Worm (Caenorhabditis elegans) whole organism, young adult: ENCODE results near the gene str-7.

Experiments used
- B0261.1 ChIP-seq: sonication (generic microtip); optimal IDR thresholded peaks from 2 replicates; lab custom pipeline; 2016; ENCODE audit warnings: mild to moderate bottlenecking, missing genetic modification characterization, moderate library complexity, missing compliant biosample characterization
- C17E4.6 ChIP-seq: fragments of 200-800 bp; sonication (Bioruptor generic); IDR thresholded peaks from 2 replicates; pipeline ENCODE4 v1.3.6; 2022; ENCODE audit warnings: missing genetic modification reagents, missing genetic modification characterization, missing compliant biosample characterization
- D2030.7 ChIP-seq: fragments of 200-800 bp; sonication (Bioruptor generic); IDR thresholded peaks from 2 replicates; pipeline ENCODE4 v1.3.6; 2022; ENCODE audit warnings: missing genetic modification reagents, missing genetic modification characterization, missing compliant biosample characterization
- F22D6.2 ChIP-seq: sonication (generic microtip); optimal IDR thresholded peaks from 2 replicates; lab custom pipeline; 2016; ENCODE audit warnings: mild to moderate bottlenecking, missing genetic modification characterization, missing compliant biosample characterization
- F23B12.7 ChIP-seq: sonication (generic microtip); optimal IDR thresholded peaks from 2 replicates; lab custom pipeline; 2017; ENCODE audit warnings: missing genetic modification characterization, mild to moderate bottlenecking, missing compliant biosample characterization, antibody characterized with exemption, moderate library complexity; ENCODE audit not compliant: insufficient read depth
- F37B4.10 ChIP-seq: fragments of 200-800 bp; sonication (Bioruptor generic); IDR thresholded peaks from 2 replicates; pipeline ENCODE4 v1.3.6; 2022; ENCODE audit warnings: missing genetic modification characterization, missing compliant biosample characterization
- F52B5.7 ChIP-seq: sonication (generic microtip); optimal IDR thresholded peaks from 2 replicates; lab custom pipeline; 2016; ENCODE audit warnings: mild to moderate bottlenecking, missing genetic modification characterization, missing compliant biosample characterization
- F55B11.4 ChIP-seq: sonication (generic microtip); optimal IDR thresholded peaks from 2 replicates; lab custom pipeline; 2016; ENCODE audit warnings: missing compliant biosample characterization, missing genetic modification characterization, borderline replicate concordance; ENCODE audit not compliant: insufficient read depth
- T07F8.4 ChIP-seq: sonication (generic microtip); optimal IDR thresholded peaks from 2 replicates; lab custom pipeline; 2016; ENCODE audit warnings: mild to moderate bottlenecking, missing genetic modification characterization, moderate library complexity, missing compliant biosample characterization
- Y56A3A.18 ChIP-seq: fragments of 200-800 bp; sonication (Bioruptor generic); IDR thresholded peaks from 2 replicates; pipeline ENCODE4 v1.3.6; 2022; ENCODE audit warnings: missing genetic modification reagents, missing genetic modification characterization, missing compliant biosample characterization
- Y67H2A.10 ChIP-seq: fragments of 200-800 bp; sonication (Bioruptor generic); conservative IDR thresholded peaks from 2 replicates; pipeline ENCODE4 v1.3.6; 2022; ENCODE audit warnings: missing genetic modification reagents, missing genetic modification characterization, missing compliant biosample characterization
- ZK185.1 ChIP-seq: sonication (generic microtip); optimal IDR thresholded peaks from 2 replicates; lab custom pipeline; 2016; ENCODE audit warnings: mild to moderate bottlenecking, missing genetic modification characterization, missing compliant biosample characterization; ENCODE audit not compliant: poor library complexity, severe bottlenecking
- akir-1 ChIP-seq: fragments of 200-800 bp; sonication (Bioruptor generic); optimal IDR thresholded peaks from 2 replicates; lab custom pipeline; 2018; ENCODE audit warnings: mild to moderate bottlenecking, missing genetic modification characterization, moderate library complexity, missing compliant biosample characterization
- athp-1 ChIP-seq: sonication (generic microtip); optimal IDR thresholded peaks from 2 replicates; lab custom pipeline; 2017; ENCODE audit warnings: mild to moderate bottlenecking, missing genetic modification characterization, missing compliant biosample characterization
- attf-6 ChIP-seq: fragments of 200-800 bp; sonication (Bioruptor generic); IDR thresholded peaks from 2 replicates; pipeline ENCODE4 v1.3.6; 2022; ENCODE audit warnings: missing genetic modification reagents, missing genetic modification characterization, missing compliant biosample characterization
- bed-1 ChIP-seq: fragments of 200-800 bp; sonication (Bioruptor generic); IDR thresholded peaks from 2 replicates; pipeline ENCODE4 v1.3.6; 2022; ENCODE audit warnings: missing genetic modification reagents, missing genetic modification characterization, missing compliant biosample characterization
- cebp-1 ChIP-seq, 2 experiments: fragments of 200-800 bp in 1 of 2; sonication (Bioruptor generic) in 1 of 2; sonication (generic microtip) in 1 of 2; IDR thresholded peaks in 1 of 2; optimal IDR thresholded peaks in 1 of 2; 2 replicates each; pipeline versions ENCODE4 v1.3.6 to Lab custom; 2017 to 2022; ENCODE audit warnings: missing compliant biosample characterization in 2 of 2, missing genetic modification characterization in 2 of 2, mild to moderate bottlenecking in 1 of 2, missing genetic modification reagents in 1 of 2, moderate library complexity in 1 of 2
- ceh-40 ChIP-seq: fragments of 200-800 bp; sonication (Bioruptor generic); IDR thresholded peaks from 2 replicates; pipeline ENCODE4 v1.3.6; 2022; ENCODE audit warnings: missing genetic modification characterization, missing compliant biosample characterization
- ceh-79 ChIP-seq: sonication (generic microtip); optimal IDR thresholded peaks from 2 replicates; lab custom pipeline; 2017; ENCODE audit warnings: mild to moderate bottlenecking, missing genetic modification characterization, missing compliant biosample characterization
- chd-7 ChIP-seq: sonication (generic microtip); optimal IDR thresholded peaks from 2 replicates; lab custom pipeline; 2016; ENCODE audit warnings: mild to moderate bottlenecking, missing genetic modification characterization, moderate library complexity, missing compliant biosample characterization
- die-1 ChIP-seq: sonication (generic microtip); optimal IDR thresholded peaks from 2 replicates; lab custom pipeline; 2016; ENCODE audit warnings: missing genotype, mild to moderate bottlenecking, missing genetic modification characterization, missing compliant biosample characterization
- dpl-1 ChIP-seq: fragments of 150-350 bp; optimal IDR thresholded peaks from 2 replicates; lab custom pipeline; 2014; ENCODE audit warnings: missing biosample characterization, missing genetic modification reagents, missing genetic modification characterization
- egl-18 ChIP-seq: fragments of 200-800 bp; sonication (Bioruptor generic); IDR thresholded peaks from 2 replicates; pipeline ENCODE4 v1.3.6; 2022; ENCODE audit warnings: missing genetic modification reagents, missing genetic modification characterization, missing compliant biosample characterization
- egl-44 ChIP-seq: fragments of 200-800 bp; sonication (Bioruptor generic); IDR thresholded peaks from 2 replicates; pipeline ENCODE4 v1.3.6; 2022; ENCODE audit warnings: missing genetic modification reagents, missing genetic modification characterization, missing compliant biosample characterization
- ekl-4 ChIP-seq: fragments of 200-800 bp; sonication (Bioruptor generic); IDR thresholded peaks from 2 replicates; pipeline ENCODE4 v1.3.6; 2022; ENCODE audit warnings: missing genetic modification reagents, missing genetic modification characterization, missing compliant biosample characterization
- ets-4 ChIP-seq: fragments of 200-800 bp; sonication (Bioruptor generic); optimal IDR thresholded peaks from 2 replicates; lab custom pipeline; 2018; ENCODE audit warnings: mild to moderate bottlenecking, missing genetic modification characterization, missing compliant biosample characterization
- fkh-3 ChIP-seq: sonication (generic microtip); optimal IDR thresholded peaks from 2 replicates; lab custom pipeline; 2016; ENCODE audit warnings: mild to moderate bottlenecking, missing genetic modification characterization, missing compliant biosample characterization
- hrde-1 ChIP-seq: sonication (generic microtip); optimal IDR thresholded peaks from 2 replicates; lab custom pipeline; 2016; ENCODE audit warnings: missing genetic modification characterization, mild to moderate bottlenecking, missing compliant biosample characterization, moderate library complexity, missing genotype, missing genetic modification reagents, borderline replicate concordance
- lag-1 ChIP-seq: fragments of 200-800 bp; sonication (Bioruptor generic); IDR thresholded peaks from 2 replicates; pipeline ENCODE4 v1.3.6; 2022; ENCODE audit warnings: missing genetic modification reagents, missing genetic modification characterization, missing compliant biosample characterization
- let-607 ChIP-seq, 2 experiments: fragments of 200-800 bp in 1 of 2; sonication (Bioruptor generic) in 1 of 2; sonication (generic microtip) in 1 of 2; optimal IDR thresholded peaks; 2 replicates each; lab custom pipeline; 2016 to 2018; ENCODE audit warnings: mild to moderate bottlenecking in 2 of 2, missing compliant biosample characterization in 2 of 2, missing genetic modification characterization in 2 of 2, moderate library complexity in 2 of 2, missing genotype in 1 of 2
- lir-1 ChIP-seq: fragments of 200-800 bp; sonication (Bioruptor generic); conservative IDR thresholded peaks from 2 replicates; pipeline ENCODE4 v1.3.6; 2022; ENCODE audit warnings: missing genetic modification reagents, missing genetic modification characterization, missing compliant biosample characterization
- lsy-27 ChIP-seq: sonication (generic microtip); optimal IDR thresholded peaks from 2 replicates; lab custom pipeline; 2017; ENCODE audit warnings: missing genetic modification characterization, mild to moderate bottlenecking, missing compliant biosample characterization, antibody characterized with exemption, missing genotype, borderline replicate concordance; ENCODE audit not compliant: insufficient read depth
- madf-10 ChIP-seq: sonication (generic microtip); optimal IDR thresholded peaks from 2 replicates; lab custom pipeline; 2016; ENCODE audit warnings: mild to moderate bottlenecking, missing genetic modification characterization, missing compliant biosample characterization
- madf-6 ChIP-seq: fragments of 200-800 bp; sonication (Bioruptor generic); IDR thresholded peaks from 2 replicates; pipeline ENCODE4 v1.3.6; 2022; ENCODE audit warnings: missing genetic modification reagents, missing genetic modification characterization, missing compliant biosample characterization
- nhr-120 ChIP-seq: fragments of 200-800 bp; sonication (Bioruptor generic); IDR thresholded peaks from 2 replicates; pipeline ENCODE4 v1.3.6; 2022; ENCODE audit warnings: missing genetic modification characterization, missing compliant biosample characterization
- rpc-1 ChIP-seq, 2 experiments: fragments of 150-350 bp in 1 of 2; sonication (generic microtip) in 1 of 2; optimal IDR thresholded peaks; 2 replicates each; lab custom pipeline; 2014 to 2018; ENCODE audit warnings: missing biosample characterization in 1 of 2, missing genetic modification characterization in 1 of 2, missing genetic modification reagents in 1 of 2, missing genotype in 1 of 2
- sdz-38 ChIP-seq: sonication (generic microtip); optimal IDR thresholded peaks from 2 replicates; lab custom pipeline; 2016; ENCODE audit warnings: missing genotype, missing genetic modification characterization, missing compliant biosample characterization
- snpc-3.4 ChIP-seq: sonication (generic microtip); optimal IDR thresholded peaks from 2 replicates; lab custom pipeline; 2017; ENCODE audit warnings: missing genetic modification characterization, mild to moderate bottlenecking, missing compliant biosample characterization, antibody characterized with exemption, moderate library complexity, missing genotype, missing genetic modification reagents
- tbp1 ChIP-seq: fragments of 200-800 bp; sonication (Bioruptor generic); optimal IDR thresholded peaks from 2 replicates; lab custom pipeline; 2018; ENCODE audit warnings: mild to moderate bottlenecking, missing genetic modification characterization, missing compliant biosample characterization
- tlf-1 ChIP-seq: fragments of 200-800 bp; sonication (Bioruptor generic); optimal IDR thresholded peaks from 2 replicates; lab custom pipeline; 2018; ENCODE audit warnings: mild to moderate bottlenecking, missing genetic modification characterization, missing compliant biosample characterization
- ztf-28 ChIP-seq: fragments of 200-800 bp; sonication (Bioruptor generic); IDR thresholded peaks from 2 replicates; pipeline ENCODE4 v1.3.6; 2022; ENCODE audit warnings: missing genetic modification reagents, missing genetic modification characterization, missing compliant biosample characterization
- ztf-6 ChIP-seq: fragments of 200-800 bp; sonication (Bioruptor generic); IDR thresholded peaks from 2 replicates; pipeline ENCODE4 v1.3.6; 2022; ENCODE audit warnings: missing genetic modification reagents, missing genetic modification characterization, missing compliant biosample characterization

str-7 gene

ce11 chrV:16099441-16099840 is at the start of gene str-7:
str-7 (minus strand) TSS chrV:16099541.
- TF ChIP-seq die-1 (no peak), F55B11.4 (no peak), rpc-1 (optimal IDR thresholded peaks at IDR 0.05; lab: Kevin White, UChicago) (no peak), rpc-1 (tag; optimal IDR thresholded peaks at IDR 0.05; lab: Kevin White, UChicago) (no peak), attf-6 (no peak), F23B12.7 (tag; lab: Kevin White, UChicago) (no peak), F22D6.2 (no peak), ceh-40 (GFP tag; lab: Robert Waterston, UW) (no peak), nhr-120 (GFP tag; lab: Robert Waterston, UW) (no peak), D2030.7 (GFP tag; lab: Robert Waterston, UW) (no peak), bed-1 (GFP tag; lab: Robert Waterston, UW) (no peak), egl-18 (GFP tag; lab: Robert Waterston, UW) (no peak), chd-7 (tag; lab: Kevin White, UChicago) (no peak), ztf-28 (no peak), lir-1 (no peak), lsy-27 (tag; lab: Kevin White, UChicago) (no peak), akir-1 (GFP tag; lab: Kevin White, UChicago) (no peak)

- no peak for TF ChIP-seq lag-1
- TF ChIP-seq T07F8.4 (tag; lab: Kevin White, UChicago) = no peak
- no peak for TF ChIP-seq egl-44
- no peak for TF ChIP-seq ekl-4 (GFP tag; lab: Robert Waterston, UW)
- no peak for TF ChIP-seq Y67H2A.10 (GFP tag; lab: Robert Waterston, UW)
- no peak for TF ChIP-seq sdz-38
- TF ChIP-seq Y56A3A.18 = no peak
- no peak for TF ChIP-seq cebp-1 (GFP tag; IDR thresholded peaks at IDR 0.05; lab: Robert Waterston, UW)
- no peak for TF ChIP-seq cebp-1 (tag; optimal IDR thresholded peaks at IDR 0.05; lab: Kevin White, UChicago)
- TF ChIP-seq B0261.1 (tag; lab: Kevin White, UChicago) = no peak
- no peak for TF ChIP-seq tbp1
- no peak for TF ChIP-seq ceh-79 (tag; lab: Kevin White, UChicago)
- TF ChIP-seq F52B5.7 (tag; lab: Kevin White, UChicago) = no peak
Measured at ce11 chrV:16148805-16149204, 49.5 kb upstream of the str-7 start, which contains the start of gene F10A3.4. F10A3.4 (plus strand) TSS chrV:16149105.

ce11 chrV:16145009-16145408 is 45.7 kb upstream of the str-7 start:
- TF ChIP-seq F55B11.4 = no peak
- TF ChIP-seq madf-6 (GFP tag; lab: Robert Waterston, UW) = no peak
- TF ChIP-seq dpl-1 (GFP tag; lab: Kevin White, UChicago) = no peak
- no peak for TF ChIP-seq tlf-1 (GFP tag; lab: Kevin White, UChicago)
- TF ChIP-seq let-607 (tag; optimal IDR thresholded peaks at IDR 0.05; lab: Kevin White, UChicago) = no peak
- no peak for TF ChIP-seq egl-18 (GFP tag; lab: Robert Waterston, UW)
- TF ChIP-seq athp-1 (tag; lab: Kevin White, UChicago) = no peak
- no peak for TF ChIP-seq snpc-3.4 (tag; lab: Kevin White, UChicago)
- no peak for TF ChIP-seq ZK185.1 (tag; lab: Kevin White, UChicago)
- TF ChIP-seq attf-6 = no peak
- TF ChIP-seq hrde-1 = no peak
- TF ChIP-seq ztf-6 (GFP tag; lab: Robert Waterston, UW) = no peak
- no peak for TF ChIP-seq fkh-3 (tag; lab: Kevin White, UChicago)
- no peak for TF ChIP-seq madf-10 (tag; lab: Kevin White, UChicago)
- no peak for TF ChIP-seq C17E4.6 (GFP tag; lab: Robert Waterston, UW)
- no peak for TF ChIP-seq tbp1
- no peak for TF ChIP-seq ets-4 (GFP tag; lab: Kevin White, UChicago)
- TF ChIP-seq ztf-28 = no peak
- TF ChIP-seq F37B4.10 (GFP tag; lab: Robert Waterston, UW) = no peak
